Worm (Caenorhabditis elegans) whole organism, L1 larva: ENCODE measurements around the gene R05G9R.1.

ENCODE experiments used
- C04F5.9 ChIP-seq: sonication (generic microtip); optimal IDR thresholded peaks from 2 replicates; lab custom pipeline; 2016; ENCODE audit warnings: missing genetic modification characterization, missing compliant biosample characterization
- alr-1 ChIP-seq: fragments of 200-800 bp; sonication (Bioruptor generic); optimal IDR thresholded peaks from 2 replicates; lab custom pipeline; 2018; ENCODE audit warnings: borderline replicate concordance, mild to moderate bottlenecking, missing genetic modification characterization, missing compliant biosample characterization
- ceh-63 ChIP-seq: fragments of 200-800 bp; sonication (Bioruptor generic); optimal IDR thresholded peaks from 2 replicates; lab custom pipeline; 2018; ENCODE audit warnings: mild to moderate bottlenecking, missing genetic modification characterization, missing compliant biosample characterization
- ceh-8 ChIP-seq: fragments of 200-800 bp; sonication (Bioruptor generic); optimal IDR thresholded peaks from 2 replicates; lab custom pipeline; 2018; ENCODE audit warnings: mild to moderate bottlenecking, missing genetic modification characterization, moderate library complexity, missing compliant biosample characterization
- ceh-82 ChIP-seq, 3 experiments: fragments of 150-350 bp in 1 of 3; sonication (generic microtip) in 2 of 3; optimal IDR thresholded peaks; 2 replicates each; lab custom pipeline; 2014 to 2017; ENCODE audit warnings: missing biosample characterization in 3 of 3, missing genetic modification characterization in 3 of 3
- ceh-88 ChIP-seq: fragments of 200-800 bp; sonication (Bioruptor generic); IDR thresholded peaks from 2 replicates; pipeline ENCODE4 v1.3.6; 2022; ENCODE audit warnings: missing genetic modification characterization, missing compliant biosample characterization
- ceh-90 ChIP-seq: sonication (generic microtip); optimal IDR thresholded peaks from 2 replicates; lab custom pipeline; 2016; ENCODE audit warnings: missing genetic modification characterization, missing compliant biosample characterization
- dpl-1 ChIP-seq, 3 experiments: fragments of 150-350 bp in 2 of 3; sonication (generic microtip) in 1 of 3; optimal IDR thresholded peaks; 2 replicates each; lab custom pipeline; 2014 to 2017; ENCODE audit warnings: missing biosample characterization in 3 of 3, missing genetic modification characterization in 3 of 3, missing genetic modification reagents in 3 of 3
- dsc-1 ChIP-seq: sonication (generic microtip); optimal IDR thresholded peaks from 2 replicates; lab custom pipeline; 2016; ENCODE audit warnings: mild to moderate bottlenecking, missing genetic modification characterization, missing compliant biosample characterization
- efl-1 ChIP-seq, 4 experiments: fragments of 150-350 bp; optimal IDR thresholded peaks in 3 of 4; peaks in 1 of 4; 1 replicate in 1 of 4; 2 replicates in 3 of 4; lab custom pipeline; 2014; ENCODE audit warnings: missing biosample characterization in 2 of 4, missing genetic modification characterization in 2 of 4, missing genetic modification reagents in 2 of 4
- egl-13 ChIP-seq: sonication (generic microtip); optimal IDR thresholded peaks from 2 replicates; lab custom pipeline; 2016; ENCODE audit warnings: missing genotype, missing genetic modification reagents, missing genetic modification characterization, missing compliant biosample characterization
- elt-2 ChIP-seq: sonication (generic microtip); optimal IDR thresholded peaks from 2 replicates; lab custom pipeline; 2016; ENCODE audit warnings: missing genetic modification characterization, mild to moderate bottlenecking, inconsistent platforms, missing compliant biosample characterization, missing genetic modification reagents
- elt-3 ChIP-seq, 6 experiments: fragments of 150-350 bp in 1 of 6; sonication (generic microtip); optimal IDR thresholded peaks; 2 replicates each; lab custom pipeline; 2017 to 2018; ENCODE audit warnings: missing biosample characterization in 6 of 6, missing genetic modification characterization in 6 of 6, inconsistent platforms in 1 of 6
- ets-5 ChIP-seq: fragments of 200-800 bp; sonication (Bioruptor generic); IDR thresholded peaks from 2 replicates; pipeline ENCODE4 v1.3.6; 2022; ENCODE audit warnings: missing genetic modification characterization, missing compliant biosample characterization
- fkh-10 ChIP-seq: sonication (generic microtip); optimal IDR thresholded peaks from 2 replicates; lab custom pipeline; 2017; ENCODE audit warnings: missing biosample characterization, missing genetic modification reagents, missing genetic modification characterization
- fkh-8 ChIP-seq: sonication (generic microtip); optimal IDR thresholded peaks from 2 replicates; lab custom pipeline; 2016; ENCODE audit warnings: mild to moderate bottlenecking, missing genetic modification characterization, missing compliant biosample characterization
- fos-1 ChIP-seq: fragments of 150-350 bp; optimal IDR thresholded peaks from 2 replicates; lab custom pipeline; 2014; ENCODE audit warnings: missing biosample characterization, missing genetic modification characterization
- hpl-2 ChIP-seq: fragments of 150-350 bp; optimal IDR thresholded peaks from 2 replicates; lab custom pipeline; 2014; ENCODE audit warnings: missing biosample characterization, missing genetic modification reagents, missing genetic modification characterization
- isw-1 ChIP-seq: fragments of 200-800 bp; sonication (Bioruptor generic); IDR thresholded peaks from 2 replicates; pipeline ENCODE4 v1.3.6; 2022; ENCODE audit warnings: missing genetic modification characterization, missing compliant biosample characterization
- jun-1 ChIP-seq: fragments of 150-350 bp; optimal IDR thresholded peaks from 2 replicates; lab custom pipeline; 2014; ENCODE audit warnings: missing biosample characterization, missing genetic modification reagents, missing genetic modification characterization
- lin-13 ChIP-seq: fragments of 150-350 bp; optimal IDR thresholded peaks from 2 replicates; lab custom pipeline; 2014; ENCODE audit warnings: missing biosample characterization, missing genetic modification reagents, missing genetic modification characterization
- lin-14 ChIP-seq: fragments of 200-800 bp; sonication (Bioruptor generic); optimal IDR thresholded peaks from 2 replicates; lab custom pipeline; 2018; ENCODE audit warnings: mild to moderate bottlenecking, missing genetic modification characterization, moderate library complexity, missing compliant biosample characterization
- lin-15B ChIP-seq: fragments of 150-350 bp; sonication (generic microtip); optimal IDR thresholded peaks from 3 replicates; lab custom pipeline; 2014; ENCODE audit warnings: missing biosample characterization, missing genetic modification characterization
- lin-35 ChIP-seq, 2 experiments: fragments of 150-350 bp; optimal IDR thresholded peaks; 2 replicates each; lab custom pipeline; 2014; ENCODE audit warnings: missing biosample characterization in 2 of 2, missing genetic modification characterization in 2 of 2, missing genetic modification reagents in 2 of 2
- lsy-2 ChIP-seq, 2 experiments: fragments of 150-350 bp; optimal IDR thresholded peaks; 2 replicates each; lab custom pipeline; 2014; ENCODE audit warnings: missing biosample characterization in 2 of 2, missing genetic modification characterization in 2 of 2
- mab-9 ChIP-seq: fragments of 200-800 bp; sonication (Bioruptor generic); IDR thresholded peaks from 2 replicates; pipeline ENCODE4 v1.3.6; 2022; ENCODE audit warnings: missing genetic modification reagents, missing genetic modification characterization, missing compliant biosample characterization
- mdl-1 ChIP-seq, 2 experiments: fragments of 150-350 bp; optimal IDR thresholded peaks; 2 replicates each; lab custom pipeline; 2014 to 2017; ENCODE audit warnings: missing biosample characterization in 2 of 2, missing genetic modification characterization in 2 of 2, inconsistent platforms in 1 of 2
- mep-1 ChIP-seq: fragments of 150-350 bp; optimal IDR thresholded peaks from 2 replicates; lab custom pipeline; 2014; ENCODE audit warnings: missing biosample characterization, missing genetic modification characterization
- nhr-12 ChIP-seq: sonication (generic microtip); optimal IDR thresholded peaks from 2 replicates; lab custom pipeline; 2017; ENCODE audit warnings: missing biosample characterization, missing genetic modification characterization
- nhr-237 ChIP-seq: fragments of 150-350 bp; optimal IDR thresholded peaks from 2 replicates; lab custom pipeline; 2014; ENCODE audit warnings: missing biosample characterization, missing genetic modification characterization
- nhr-71 ChIP-seq: sonication (generic microtip); optimal IDR thresholded peaks from 2 replicates; lab custom pipeline; 2016; ENCODE audit warnings: mild to moderate bottlenecking, missing genetic modification characterization, moderate library complexity, missing compliant biosample characterization
- nhr-76 ChIP-seq: sonication (generic microtip); optimal IDR thresholded peaks from 2 replicates; lab custom pipeline; 2017; ENCODE audit warnings: missing biosample characterization, missing genetic modification characterization
- nhr-77 ChIP-seq: fragments of 150-350 bp; optimal IDR thresholded peaks from 2 replicates; lab custom pipeline; 2014; ENCODE audit warnings: missing biosample characterization, missing genetic modification characterization
- nhr-84 ChIP-seq: sonication (generic microtip); optimal IDR thresholded peaks from 2 replicates; lab custom pipeline; 2017; ENCODE audit warnings: missing biosample characterization, missing genetic modification characterization
- nhr-85 ChIP-seq: sonication (generic microtip); peaks from one replicate; lab custom pipeline; 2016; ENCODE audit warnings: missing genetic modification characterization, inconsistent platforms, missing compliant biosample characterization
- nhr-90 ChIP-seq: sonication (generic microtip); optimal IDR thresholded peaks from 2 replicates; lab custom pipeline; 2016; ENCODE audit warnings: mild to moderate bottlenecking, missing genetic modification characterization, missing compliant biosample characterization; ENCODE audit not compliant: poor library complexity
- pag-3 ChIP-seq: sonication (generic microtip); optimal IDR thresholded peaks from 2 replicates; lab custom pipeline; 2017; ENCODE audit warnings: missing genetic modification characterization, mild to moderate bottlenecking, missing compliant biosample characterization, antibody characterized with exemption, borderline replicate concordance; ENCODE audit not compliant: insufficient read depth
- rnt-1 ChIP-seq: sonication (generic microtip); optimal IDR thresholded peaks from 2 replicates; lab custom pipeline; 2016; ENCODE audit warnings: mild to moderate bottlenecking, missing genetic modification characterization, moderate library complexity, missing compliant biosample characterization
- skn-1 ChIP-seq: fragments of 150-350 bp; optimal IDR thresholded peaks from 2 replicates; lab custom pipeline; 2014; ENCODE audit warnings: missing biosample characterization, missing genetic modification characterization
- snpc-4 ChIP-seq: fragments of 150-350 bp; optimal IDR thresholded peaks from 2 replicates; lab custom pipeline; 2014; ENCODE audit warnings: missing biosample characterization, missing genetic modification characterization
- snu-23 ChIP-seq: sonication (generic microtip); optimal IDR thresholded peaks from 2 replicates; lab custom pipeline; 2016; ENCODE audit warnings: missing genetic modification characterization, missing compliant biosample characterization
- sox-4 ChIP-seq: sonication (generic microtip); optimal IDR thresholded peaks from 2 replicates; lab custom pipeline; 2016; ENCODE audit warnings: missing genetic modification characterization, missing compliant biosample characterization
- sup-37 ChIP-seq: fragments of 200-800 bp; sonication (Bioruptor generic); optimal IDR thresholded peaks from 2 replicates; lab custom pipeline; 2018; ENCODE audit warnings: mild to moderate bottlenecking, missing genetic modification characterization, missing compliant biosample characterization
- tbx-2 ChIP-seq: sonication (generic microtip); optimal IDR thresholded peaks from 2 replicates; lab custom pipeline; 2016; ENCODE audit warnings: missing genetic modification characterization, missing compliant biosample characterization
- tlp-1 ChIP-seq: fragments of 150-350 bp; optimal IDR thresholded peaks from 2 replicates; lab custom pipeline; 2014; ENCODE audit warnings: missing biosample characterization, missing genetic modification characterization
- unc-30 ChIP-seq: sonication (generic microtip); optimal IDR thresholded peaks from 2 replicates; lab custom pipeline; 2017; ENCODE audit warnings: missing biosample characterization, missing genetic modification characterization
- unc-62 ChIP-seq: fragments of 150-350 bp; optimal IDR thresholded peaks from 2 replicates; lab custom pipeline; 2014; ENCODE audit warnings: missing biosample characterization, missing genetic modification reagents, missing genetic modification characterization
- unc-86 ChIP-seq: sonication (generic microtip); optimal IDR thresholded peaks from 2 replicates; lab custom pipeline; 2016; ENCODE audit warnings: missing genetic modification characterization, missing compliant biosample characterization
- unc-98 ChIP-seq: fragments of 200-800 bp; sonication (Bioruptor generic); IDR thresholded peaks from 2 replicates; pipeline ENCODE4 v1.3.6; 2022; ENCODE audit warnings: missing genetic modification characterization, missing compliant biosample characterization
- vab-15 ChIP-seq: sonication (generic microtip); optimal IDR thresholded peaks from 2 replicates; lab custom pipeline; 2017; ENCODE audit warnings: missing genotype, mild to moderate bottlenecking, missing genetic modification characterization, missing compliant biosample characterization
- zag-1 ChIP-seq: fragments of 150-350 bp; optimal IDR thresholded peaks from 2 replicates; lab custom pipeline; 2014; ENCODE audit warnings: missing biosample characterization, missing genetic modification characterization
- ztf-4 ChIP-seq: fragments of 150-350 bp; optimal IDR thresholded peaks from 2 replicates; lab custom pipeline; 2014; ENCODE audit warnings: missing biosample characterization, missing genetic modification characterization

Gene R05G9R.1

DNA sequence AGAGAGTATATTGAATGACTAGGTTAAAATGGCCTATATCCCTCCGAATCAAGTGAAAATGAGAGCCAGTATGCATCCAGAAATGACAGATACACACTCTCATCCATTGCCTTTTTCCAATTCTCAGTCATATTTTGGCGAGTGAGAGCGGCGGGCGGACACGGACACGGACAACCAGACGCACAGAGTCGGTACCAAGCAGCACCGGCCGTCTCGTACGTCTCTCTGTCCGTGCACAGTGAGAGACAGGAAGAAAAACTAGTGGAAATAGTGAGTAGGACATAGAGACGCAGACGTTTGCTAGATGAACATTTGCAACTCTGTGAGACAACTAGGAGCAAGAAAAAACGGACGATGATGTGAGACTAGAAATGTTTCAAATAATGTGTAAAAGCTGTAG is 49.4 kb upstream of the R05G9R.1 start (continued):
- no peak for TF ChIP-seq egl-13 (tag; lab: Kevin White, UChicago)
- TF ChIP-seq unc-86 (tag; lab: Kevin White, UChicago) = no peak
- no peak for TF ChIP-seq C04F5.9 (tag; lab: Kevin White, UChicago)
- no peak for TF ChIP-seq sup-37 (GFP tag; lab: Kevin White, UChicago)
- TF ChIP-seq nhr-76 (tag; lab: Kevin White, UChicago) = no peak
- no peak for TF ChIP-seq tlp-1 (tag; lab: Kevin White, UChicago)
- TF ChIP-seq fkh-10 = peak; percentile 44
- no peak for TF ChIP-seq ztf-4 (tag; lab: Kevin White, UChicago)
- TF ChIP-seq fos-1 (tag; lab: Kevin White, UChicago) = no peak
- no peak for TF ChIP-seq elt-2 (tag; lab: Kevin White, UChicago)
- no peak for TF ChIP-seq mab-9 (GFP tag; lab: Robert Waterston, UW)
- TF ChIP-seq ceh-88 (GFP tag; lab: Robert Waterston, UW) = no peak
- no peak for TF ChIP-seq lin-35 (GFP tag; optimal IDR thresholded peaks at IDR 0.05; lab: Kevin White, UChicago)
- no peak for TF ChIP-seq unc-30 (tag; lab: Kevin White, UChicago)
- TF ChIP-seq zag-1 (tag; lab: Kevin White, UChicago) = no peak
- TF ChIP-seq unc-98 = no peak
- no peak for TF ChIP-seq pag-3 (tag; lab: Kevin White, UChicago)
- no peak for TF ChIP-seq lin-13
- peak; percentile 14 for TF ChIP-seq dsc-1
- no peak for TF ChIP-seq ceh-63 (GFP tag; lab: Kevin White, UChicago)
- TF ChIP-seq nhr-90 = no peak
- no peak for TF ChIP-seq tbx-2
- TF ChIP-seq snpc-4 = no peak
- TF ChIP-seq lsy-2 (tag; optimal IDR thresholded peaks at IDR 0.05; lab: Kevin White, UChicago) = peak in 1 of 2 experiments; percentile 14
- no peak for TF ChIP-seq lin-15B
- no peak for TF ChIP-seq nhr-12 (tag; lab: Kevin White, UChicago)
- peak; percentile 78 for TF ChIP-seq lin-14 (GFP tag; lab: Kevin White, UChicago)
- TF ChIP-seq isw-1 (GFP tag; lab: Robert Waterston, UW) = no peak
- peak; percentile 26 for TF ChIP-seq jun-1
- no peak for TF ChIP-seq ets-5 (GFP tag; lab: Robert Waterston, UW)
- no peak for TF ChIP-seq mep-1 (tag; lab: Kevin White, UChicago)
- TF ChIP-seq ceh-8 (GFP tag; lab: Kevin White, UChicago) = no peak
- no peak for TF ChIP-seq mdl-1 (tag; optimal IDR thresholded peaks at IDR 0.05; lab: Kevin White, UChicago)
- no peak for TF ChIP-seq unc-62 (GFP tag; lab: Kevin White, UChicago)
- peak; percentile 35 for TF ChIP-seq fkh-8

DNA sequence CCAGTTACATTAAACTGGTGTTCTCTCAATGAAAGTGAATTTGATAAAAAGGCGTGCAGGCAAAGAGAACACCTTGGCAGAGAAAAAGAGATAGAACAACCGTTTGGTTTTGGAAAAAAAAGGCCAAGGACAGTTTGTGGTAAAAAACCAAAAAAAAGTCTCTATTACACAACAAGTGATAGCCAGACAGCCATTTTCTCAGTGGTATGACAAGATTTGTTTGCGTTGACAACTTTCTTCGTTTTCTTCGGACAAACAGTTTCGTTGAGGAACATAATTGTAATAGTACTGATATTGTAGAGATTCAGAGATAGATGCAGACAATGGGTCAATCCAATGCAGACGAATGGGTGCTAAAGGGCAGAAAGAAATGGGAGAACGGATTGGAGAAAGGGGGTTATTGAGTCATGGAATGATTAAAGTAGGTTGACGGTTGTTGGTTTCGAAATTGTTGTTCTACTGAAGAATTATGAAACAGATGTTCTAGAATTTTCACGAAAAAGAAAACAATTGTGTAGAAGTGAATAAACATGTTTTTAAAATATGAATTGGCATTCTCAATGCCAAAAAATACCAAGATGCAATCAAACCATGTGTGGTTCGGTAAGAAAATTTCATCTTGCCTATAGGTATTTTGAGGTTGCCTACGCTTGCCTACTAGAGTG is 48.5 kb upstream of the R05G9R.1 start:
- TF ChIP-seq sox-4 (tag; lab: Kevin White, UChicago) = no peak
- TF ChIP-seq nhr-84 (tag; lab: Kevin White, UChicago) = no peak
- no peak for TF ChIP-seq jun-1
- no peak for TF ChIP-seq nhr-77 (tag; lab: Kevin White, UChicago)
- TF ChIP-seq rnt-1 (tag; lab: Kevin White, UChicago) = no peak
- no peak for TF ChIP-seq nhr-71 (tag; lab: Kevin White, UChicago)
- TF ChIP-seq ceh-82 (tag; optimal IDR thresholded peaks at IDR 0.05; lab: Kevin White, UChicago) = no peak
- no peak for TF ChIP-seq hpl-2 (GFP tag; lab: Kevin White, UChicago)
- no peak for TF ChIP-seq vab-15 (tag; lab: Kevin White, UChicago)
- TF ChIP-seq nhr-237 (tag; lab: Kevin White, UChicago) = no peak
- no peak for TF ChIP-seq efl-1 (optimal IDR thresholded peaks at IDR 0.05; lab: Kevin White, UChicago)
- no peak for TF ChIP-seq efl-1 (GFP tag; optimal IDR thresholded peaks at IDR 0.05 in 1 of 2; lab: Kevin White, UChicago)
- TF ChIP-seq dpl-1 (GFP tag; optimal IDR thresholded peaks at IDR 0.05; lab: Kevin White, UChicago) = no peak
- TF ChIP-seq pag-3 (tag; lab: Kevin White, UChicago) = no peak
- TF ChIP-seq ceh-90 = no peak
- TF ChIP-seq isw-1 (GFP tag; lab: Robert Waterston, UW) = no peak
- peak; percentile 57 for TF ChIP-seq nhr-85
- TF ChIP-seq snu-23 (GFP tag; lab: Kevin White, UChicago) = no peak
- TF ChIP-seq unc-86 (tag; lab: Kevin White, UChicago) = no peak
- no peak for TF ChIP-seq alr-1 (tag; lab: Kevin White, UChicago)
- TF ChIP-seq C04F5.9 (tag; lab: Kevin White, UChicago) = no peak
- TF ChIP-seq unc-62 (GFP tag; lab: Kevin White, UChicago) = no peak
- peak in 1 of 6 experiments; percentile 6 for TF ChIP-seq elt-3 (tag; optimal IDR thresholded peaks at IDR 0.05; lab: Kevin White, UChicago)
- peak; percentile 0 for TF ChIP-seq skn-1 (tag; lab: Kevin White, UChicago)
